Fruit fly (Drosophila melanogaster) whole organism, embryonic: Measurements from ENCODE around the gene CG42495.
A peak's percentile ranks its signal among the peaks of the same experiment; 100 is the strongest.

Experiments
- Abd-B ChIP-seq: fragments of 200-800 bp; sonication (Bioruptor generic); optimal IDR thresholded peaks from 2 replicates; lab custom pipeline; 2018; ENCODE audit warnings: missing biosample characterization, mild to moderate bottlenecking, missing genetic modification characterization, moderate library complexity
- B-H1 ChIP-seq: fragments of 200-800 bp; sonication (Bioruptor generic); IDR thresholded peaks from 3 replicates; pipeline ENCODE4 v1.3.6; 2022; ENCODE audit warnings: missing biosample characterization, missing genetic modification characterization
- CG12155 ChIP-seq: fragments of 200-800 bp; sonication (Bioruptor generic); optimal IDR thresholded peaks from 3 replicates; lab custom pipeline; 2016; ENCODE audit warnings: missing biosample characterization, missing genetic modification characterization
- CG13296 ChIP-seq: fragments of 200-800 bp; sonication (Bioruptor generic); optimal IDR thresholded peaks from 3 replicates; lab custom pipeline; 2018; ENCODE audit warnings: missing biosample characterization, mild to moderate bottlenecking, missing genetic modification characterization
- CG15269 ChIP-seq: fragments of 200-800 bp; sonication (Bioruptor generic); optimal IDR thresholded peaks from 2 replicates; lab custom pipeline; 2018; ENCODE audit warnings: missing biosample characterization, mild to moderate bottlenecking, missing genetic modification characterization, moderate library complexity
- CG1647 ChIP-seq: fragments of 200-800 bp; sonication (Bioruptor generic); optimal IDR thresholded peaks from 3 replicates; lab custom pipeline; 2016; ENCODE audit warnings: missing biosample characterization, missing genetic modification characterization
- CG17359 ChIP-seq: fragments of 200-800 bp; sonication (Bioruptor generic); optimal IDR thresholded peaks from 3 replicates; lab custom pipeline; 2018; ENCODE audit warnings: missing biosample characterization, mild to moderate bottlenecking, missing genetic modification characterization, moderate library complexity
- CG17361 ChIP-seq: fragments of 200-800 bp; sonication (Bioruptor generic); IDR thresholded peaks from 3 replicates; pipeline ENCODE4 v1.3.6; 2022; ENCODE audit warnings: missing biosample characterization, missing genetic modification characterization
- CG17802 ChIP-seq: fragments of 200-800 bp; sonication (Bioruptor generic); optimal IDR thresholded peaks from 2 replicates; lab custom pipeline; 2018; ENCODE audit warnings: missing biosample characterization, mild to moderate bottlenecking, missing genetic modification characterization, moderate library complexity
- CG2120 ChIP-seq: fragments of 200-800 bp; sonication (Bioruptor generic); optimal IDR thresholded peaks from 3 replicates; lab custom pipeline; 2016; ENCODE audit warnings: missing biosample characterization, missing genetic modification characterization
- CG2129 ChIP-seq: fragments of 200-800 bp; sonication (Bioruptor generic); IDR thresholded peaks from 2 replicates; pipeline ENCODE4 v1.3.6; 2022; ENCODE audit warnings: missing biosample characterization, missing genetic modification characterization; ENCODE audit not compliant: partially characterized antibody
- CG3065 ChIP-seq: fragments of 200-800 bp; sonication (Bioruptor generic); optimal IDR thresholded peaks from 2 replicates; lab custom pipeline; 2016; ENCODE audit warnings: missing biosample characterization, missing genetic modification characterization
- CG3163 ChIP-seq: fragments of 200-800 bp; sonication (Bioruptor generic); optimal IDR thresholded peaks from 3 replicates; lab custom pipeline; 2016; ENCODE audit warnings: missing biosample characterization, missing genetic modification characterization
- CG4328 ChIP-seq: fragments of 200-800 bp; sonication (Bioruptor generic); optimal IDR thresholded peaks from 3 replicates; lab custom pipeline; 2017; ENCODE audit warnings: missing biosample characterization, missing genetic modification reagents, missing genetic modification characterization
- CG4360 ChIP-seq: fragments of 200-800 bp; sonication (Bioruptor generic); IDR thresholded peaks from 2 replicates; pipeline ENCODE4 v1.3.6; 2022; ENCODE audit warnings: missing biosample characterization, missing genetic modification characterization
- CG4707 ChIP-seq: fragments of 200-800 bp; sonication (Bioruptor generic); optimal IDR thresholded peaks from 2 replicates; lab custom pipeline; 2018; ENCODE audit warnings: missing biosample characterization, mild to moderate bottlenecking, missing genetic modification characterization, moderate library complexity
- Dll ChIP-seq: fragments of 200-800 bp; sonication (Bioruptor generic); IDR thresholded peaks from 4 replicates; pipeline ENCODE4 v1.3.6; 2022; ENCODE audit warnings: missing biosample characterization, missing genetic modification characterization; ENCODE audit not compliant: partially characterized antibody
- Ets65A ChIP-seq: fragments of 200-800 bp; sonication (Bioruptor generic); peaks from one replicate; lab custom pipeline; 2016; ENCODE audit warnings: missing biosample characterization, missing genetic modification characterization
- Ets97D ChIP-seq: fragments of 200-800 bp; sonication (Bioruptor generic); optimal IDR thresholded peaks from 3 replicates; lab custom pipeline; 2016; ENCODE audit warnings: missing biosample characterization, missing genetic modification characterization
- Fer2 ChIP-seq: fragments of 200-800 bp; sonication (Bioruptor generic); optimal IDR thresholded peaks from 2 replicates; lab custom pipeline; 2018; ENCODE audit warnings: missing biosample characterization, mild to moderate bottlenecking, missing genetic modification characterization, moderate library complexity
- Gug ChIP-seq: fragments of 200-800 bp; sonication (Bioruptor generic); IDR thresholded peaks from 4 replicates; pipeline ENCODE4 v1.3.6; 2022; ENCODE audit warnings: missing biosample characterization, missing genetic modification characterization
- Lhr ChIP-seq: fragments of 200-800 bp; sonication (Bioruptor generic); optimal IDR thresholded peaks from 3 replicates; lab custom pipeline; 2017; ENCODE audit warnings: mild to moderate bottlenecking, missing biosample characterization, missing genetic modification reagents, missing genetic modification characterization
- Meics ChIP-seq: fragments of 200-800 bp; sonication (Bioruptor generic); optimal IDR thresholded peaks from 2 replicates; lab custom pipeline; 2017; ENCODE audit warnings: missing biosample characterization, mild to moderate bottlenecking, missing genetic modification characterization
- Pdp1 ChIP-seq, 2 experiments: fragments of 200-800 bp; sonication (Bioruptor generic); optimal IDR thresholded peaks; 3 replicates each; lab custom pipeline; 2016; ENCODE audit warnings: missing biosample characterization in 2 of 2, missing genetic modification characterization in 2 of 2, mild to moderate bottlenecking in 1 of 2, moderate library complexity in 1 of 2
- Six4 ChIP-seq: fragments of 200-800 bp; sonication (Bioruptor generic); optimal IDR thresholded peaks from 2 replicates; lab custom pipeline; 2016; ENCODE audit warnings: missing biosample characterization, missing genetic modification characterization
- bbx ChIP-seq: fragments of 200-800 bp; sonication (Bioruptor generic); IDR thresholded peaks from 2 replicates; pipeline ENCODE4 v1.3.6; 2022; ENCODE audit warnings: missing biosample characterization, missing genetic modification characterization; ENCODE audit not compliant: partially characterized antibody
- bigmax ChIP-seq: fragments of 200-800 bp; sonication (Bioruptor generic); optimal IDR thresholded peaks from 2 replicates; lab custom pipeline; 2018; ENCODE audit warnings: missing biosample characterization, mild to moderate bottlenecking, missing genetic modification characterization
- corto ChIP-seq: fragments of 200-800 bp; sonication (Bioruptor generic); optimal IDR thresholded peaks from 2 replicates; lab custom pipeline; 2016; ENCODE audit warnings: missing biosample characterization, mild to moderate bottlenecking, missing genetic modification characterization, moderate library complexity
- eyg ChIP-seq: fragments of 200-800 bp; sonication (Bioruptor generic); optimal IDR thresholded peaks from 3 replicates; lab custom pipeline; 2016; ENCODE audit warnings: missing biosample characterization, missing genetic modification characterization
- fd3F ChIP-seq: fragments of 200-800 bp; sonication (Bioruptor generic); optimal IDR thresholded peaks from 2 replicates; lab custom pipeline; 2018; ENCODE audit warnings: missing biosample characterization, mild to moderate bottlenecking, missing genetic modification characterization, moderate library complexity
- fd96Cb ChIP-seq: fragments of 200-800 bp; sonication (Bioruptor generic); optimal IDR thresholded peaks from 2 replicates; lab custom pipeline; 2018; ENCODE audit warnings: missing biosample characterization, mild to moderate bottlenecking, missing genetic modification characterization, moderate library complexity
- h ChIP-seq: fragments of >200 bp; optimal IDR thresholded peaks from 2 replicates; lab custom pipeline; 2017
- hkb ChIP-seq, 2 experiments: fragments of 200-800 bp in 1 of 2; fragments of >200 bp in 1 of 2; sonication (Bioruptor generic) in 1 of 2; IDR thresholded peaks in 1 of 2; optimal IDR thresholded peaks in 1 of 2; 2 replicates each; pipeline versions ENCODE4 v1.3.6 to Lab custom; 2017 to 2022; ENCODE audit warnings: missing biosample characterization in 1 of 2, missing genetic modification characterization in 1 of 2
- kah ChIP-seq: fragments of 200-800 bp; sonication (Bioruptor generic); optimal IDR thresholded peaks from 2 replicates; lab custom pipeline; 2018; ENCODE audit warnings: missing biosample characterization, mild to moderate bottlenecking, missing genetic modification characterization
- lbe ChIP-seq: fragments of 200-800 bp; sonication (Bioruptor generic); optimal IDR thresholded peaks from 2 replicates; lab custom pipeline; 2016; ENCODE audit warnings: missing biosample characterization, mild to moderate bottlenecking, missing genetic modification characterization
- mam ChIP-seq: fragments of 200-800 bp; sonication (Bioruptor generic); optimal IDR thresholded peaks from 3 replicates; lab custom pipeline; 2016; ENCODE audit warnings: missing biosample characterization, missing genetic modification characterization
- mirr ChIP-seq: fragments of 200-800 bp; sonication (Bioruptor generic); optimal IDR thresholded peaks from 3 replicates; lab custom pipeline; 2018; ENCODE audit warnings: missing biosample characterization, mild to moderate bottlenecking, missing genetic modification characterization
- odd ChIP-seq: fragments of 200-800 bp; sonication (Bioruptor generic); optimal IDR thresholded peaks from 2 replicates; lab custom pipeline; 2017; ENCODE audit warnings: missing biosample characterization, mild to moderate bottlenecking, missing genetic modification characterization
- pb ChIP-seq: fragments of 200-800 bp; sonication (Bioruptor generic); optimal IDR thresholded peaks from 3 replicates; lab custom pipeline; 2016; ENCODE audit warnings: missing biosample characterization, missing genetic modification characterization
- pfk ChIP-seq: fragments of 200-800 bp; sonication (Bioruptor generic); optimal IDR thresholded peaks from 2 replicates; lab custom pipeline; 2018; ENCODE audit warnings: missing biosample characterization, mild to moderate bottlenecking, missing genetic modification characterization, moderate library complexity
- pho ChIP-seq: fragments of 200-800 bp; sonication (Bioruptor generic); optimal IDR thresholded peaks from 2 replicates; lab custom pipeline; 2016; ENCODE audit warnings: missing biosample characterization, missing genetic modification characterization
- pros ChIP-seq: fragments of 200-800 bp; sonication (Bioruptor generic); optimal IDR thresholded peaks from 3 replicates; lab custom pipeline; 2019; ENCODE audit warnings: missing biosample characterization, mild to moderate bottlenecking, missing genetic modification characterization, moderate library complexity
- ro ChIP-seq: fragments of 200-800 bp; sonication (Bioruptor generic); IDR thresholded peaks from 2 replicates; pipeline ENCODE4 v1.3.6; 2022; ENCODE audit warnings: missing biosample characterization, missing genetic modification characterization
- sens-2 ChIP-seq: fragments of 200-800 bp; sonication (Bioruptor generic); IDR thresholded peaks from 2 replicates; pipeline ENCODE4 v1.3.6; 2022; ENCODE audit warnings: missing biosample characterization, missing genetic modification characterization
- seq ChIP-seq: fragments of 200-800 bp; sonication (Bioruptor generic); IDR thresholded peaks from 2 replicates; pipeline ENCODE4 v1.3.6; 2022; ENCODE audit warnings: missing biosample characterization, missing genetic modification characterization
- stc ChIP-seq: fragments of 200-800 bp; sonication (Bioruptor generic); IDR thresholded peaks from 2 replicates; pipeline ENCODE4 v1.3.6; 2022; ENCODE audit warnings: missing biosample characterization, missing genetic modification characterization
- sug ChIP-seq: fragments of 200-800 bp; optimal IDR thresholded peaks from 2 replicates; lab custom pipeline; 2019; ENCODE audit warnings: missing biosample characterization, mild to moderate bottlenecking, missing genetic modification characterization, moderate library complexity
- tll ChIP-seq, 2 experiments: fragments of 200-800 bp in 1 of 2; fragments of >200 bp in 1 of 2; sonication (Bioruptor generic) in 1 of 2; optimal IDR thresholded peaks; 2 replicates each; lab custom pipeline; 2017 to 2019; ENCODE audit warnings: missing biosample characterization in 2 of 2, missing genetic modification characterization in 2 of 2, mild to moderate bottlenecking in 1 of 2, moderate library complexity in 1 of 2
- wek ChIP-seq: fragments of 200-800 bp; sonication (Bioruptor generic); optimal IDR thresholded peaks from 3 replicates; lab custom pipeline; 2018; ENCODE audit warnings: missing biosample characterization, mild to moderate bottlenecking, missing genetic modification characterization, moderate library complexity

CG42495 gene

DNA sequence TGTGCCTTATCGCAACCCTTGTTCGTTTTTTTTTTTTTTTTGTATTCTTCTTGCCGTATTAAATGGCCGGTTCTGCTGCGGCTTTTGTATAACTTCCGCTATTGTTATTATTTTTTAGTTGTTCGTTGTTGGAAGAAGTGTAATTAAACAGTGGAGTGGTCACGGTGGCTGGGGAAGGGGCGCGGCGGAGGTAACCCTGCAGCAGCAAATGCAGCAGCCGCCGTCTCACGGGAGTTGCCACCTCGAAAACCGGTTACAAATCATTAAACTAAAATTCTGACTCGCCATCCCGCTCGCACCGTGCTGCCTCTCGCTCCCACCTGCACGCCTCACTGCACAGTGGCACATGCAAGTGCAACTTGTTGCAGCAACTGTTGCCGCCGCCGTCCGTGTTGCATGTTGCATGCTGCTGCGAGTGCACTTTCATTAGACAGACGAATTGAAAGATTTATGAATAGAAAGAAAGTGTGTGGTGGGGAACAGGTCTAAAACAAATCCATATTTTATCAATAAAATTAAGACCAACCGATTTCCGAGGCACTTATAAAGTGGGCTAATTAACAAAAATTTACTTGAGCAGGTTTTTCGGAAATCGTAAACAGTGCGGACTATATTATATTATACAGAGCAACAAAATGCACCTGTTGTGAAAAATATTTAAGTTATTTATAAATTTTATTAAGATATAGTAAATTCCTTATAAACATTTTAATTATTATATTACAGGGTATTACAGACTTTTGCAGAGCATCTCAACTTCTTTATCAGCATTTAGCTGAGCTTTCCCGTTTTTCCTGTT lies 39.3 kb upstream of the CG42495 start (continued):
- no peak for TF ChIP-seq CG3065
- no peak for TF ChIP-seq Ets65A
- no peak for TF ChIP-seq Fer2
- TF ChIP-seq mirr: no peak
- TF ChIP-seq kah (GFP tag; lab: Kevin White, UChicago): peak; percentile 36
- TF ChIP-seq fd3F (GFP tag; lab: Kevin White, UChicago): no peak
- TF ChIP-seq pho (GFP tag; lab: Kevin White, UChicago): no peak
- TF ChIP-seq CG17802 (tag; lab: Kevin White, UChicago): no peak
- TF ChIP-seq CG12155 (GFP tag; lab: Kevin White, UChicago): no peak
- TF ChIP-seq sens-2: no peak
- no peak for TF ChIP-seq Six4 (GFP tag; lab: Kevin White, UChicago)
- no peak for TF ChIP-seq hkb (optimal IDR thresholded peaks at IDR 0.05; lab: Kevin White, UChicago)
- TF ChIP-seq hkb (GFP tag; IDR thresholded peaks at IDR 0.05; lab: Robert Waterston, UW): peak; percentile 19; the same call in 1 of the 2 replicates
- no peak for TF ChIP-seq Meics
- TF ChIP-seq wek (GFP tag; lab: Kevin White, UChicago): no peak
- TF ChIP-seq odd (GFP tag; lab: Kevin White, UChicago): no peak
- TF ChIP-seq seq (GFP tag; lab: Robert Waterston, UW): no peak
- peak in 1 of 2 experiments; percentile 6 for TF ChIP-seq Pdp1 (GFP tag; optimal IDR thresholded peaks at IDR 0.05; lab: Kevin White, UChicago)
- TF ChIP-seq CG17359 (tag; lab: Kevin White, UChicago): no peak
- no peak for TF ChIP-seq bbx
- no peak for TF ChIP-seq Abd-B (GFP tag; lab: Kevin White, UChicago)
- no peak for TF ChIP-seq corto
- no peak for TF ChIP-seq Ets97D (GFP tag; lab: Kevin White, UChicago)
- TF ChIP-seq CG4707 (GFP tag; lab: Kevin White, UChicago): no peak
- TF ChIP-seq mam: no peak
- no peak for TF ChIP-seq Gug (GFP tag; lab: Robert Waterston, UW)
- no peak for TF ChIP-seq CG2120 (GFP tag; lab: Kevin White, UChicago)
- no peak for TF ChIP-seq fd96Cb (tag; lab: Kevin White, UChicago)
- 0 out of 4 replicates have a peak, but pooled peaks have one; percentile 27 for TF ChIP-seq Dll (GFP tag; lab: Robert Waterston, UW)
- no peak for TF ChIP-seq CG4360 (GFP tag; lab: Robert Waterston, UW)
- no peak for TF ChIP-seq sug (tag; lab: Kevin White, UChicago)
- TF ChIP-seq pb: no peak
- TF ChIP-seq lbe: no peak
- no peak for TF ChIP-seq ro (GFP tag; lab: Robert Waterston, UW)
- TF ChIP-seq tll (GFP tag; optimal IDR thresholded peaks at IDR 0.05; lab: Kevin White, UChicago): no peak
- no peak for TF ChIP-seq CG2129
- TF ChIP-seq CG1647 (GFP tag; lab: Kevin White, UChicago): no peak
- TF ChIP-seq stc (GFP tag; lab: Robert Waterston, UW): no peak
- no peak for TF ChIP-seq h
- no peak for TF ChIP-seq CG4328
- peak; percentile 52 for TF ChIP-seq pros
- no peak for TF ChIP-seq pfk (GFP tag; lab: Kevin White, UChicago)
- no peak for TF ChIP-seq CG13296 (GFP tag; lab: Kevin White, UChicago)
- no peak for TF ChIP-seq CG3163
- no peak for TF ChIP-seq B-H1 (GFP tag; lab: Robert Waterston, UW)
- no peak for TF ChIP-seq bigmax
- no peak for TF ChIP-seq CG17361 (GFP tag; lab: Robert Waterston, UW)
- TF ChIP-seq Lhr (GFP tag; lab: Kevin White, UChicago): no peak
- no peak for TF ChIP-seq CG15269 (tag; lab: Kevin White, UChicago)
- no peak for TF ChIP-seq eyg (GFP tag; lab: Kevin White, UChicago)
